Fruit fly (Drosophila melanogaster) Kc167 (cell line): Measurements from ENCODE around the gene Agpat3.

Source experiments
- h ChIP-seq: fragments of >200 bp; optimal IDR thresholded peaks from 3 replicates; lab custom pipeline; 2018; ENCODE audit warnings: missing external identifiers
- psq ChIP-seq: fragments of >200 bp; optimal IDR thresholded peaks from 2 replicates; lab custom pipeline; 2017; ENCODE audit warnings: missing external identifiers

dm6 chr3L:16333013-16333412 lies 52.7 kb downstream of the Agpat3 start, which contains the start of gene CG13056:
- TF ChIP-seq h (lab: Kevin White, UChicago): no peak
- no peak for TF ChIP-seq psq
